Fruit fly (Drosophila melanogaster) whole organism, embryonic: ENCODE results near the gene CG13088.
A peak's percentile ranks its signal among the peaks of the same experiment; 100 is the strongest.

Experiments
- ATbp ChIP-seq: fragments of 200-800 bp; sonication (Bioruptor generic); optimal IDR thresholded peaks from 2 replicates; lab custom pipeline; 2017; ENCODE audit warnings: missing biosample characterization, mild to moderate bottlenecking, missing genetic modification characterization, missing genetic modification reagents
- Abd-B ChIP-seq: fragments of 200-800 bp; sonication (Bioruptor generic); optimal IDR thresholded peaks from 2 replicates; lab custom pipeline; 2018; ENCODE audit warnings: missing biosample characterization, mild to moderate bottlenecking, missing genetic modification characterization, moderate library complexity
- BtbVII ChIP-seq: fragments of 200-800 bp; sonication (Bioruptor generic); optimal IDR thresholded peaks from 3 replicates; lab custom pipeline; 2017; ENCODE audit warnings: missing biosample characterization, mild to moderate bottlenecking, missing genetic modification characterization
- C15 ChIP-seq: fragments of 200-800 bp; sonication (Bioruptor generic); IDR thresholded peaks from 3 replicates; pipeline ENCODE4 v1.3.6; 2022; ENCODE audit warnings: missing biosample characterization, missing genetic modification characterization
- CG1024 ChIP-seq: fragments of 200-800 bp; sonication (Bioruptor generic); IDR thresholded peaks from 2 replicates; pipeline ENCODE4 v1.3.6; 2022; ENCODE audit warnings: missing biosample characterization, missing genetic modification characterization
- CG12219 ChIP-seq: fragments of 200-800 bp; sonication (Bioruptor generic); optimal IDR thresholded peaks from 3 replicates; lab custom pipeline; 2018; ENCODE audit warnings: missing biosample characterization, mild to moderate bottlenecking, missing genetic modification characterization
- CG13775 ChIP-seq: fragments of 200-800 bp; sonication (Bioruptor generic); optimal IDR thresholded peaks from 3 replicates; lab custom pipeline; 2017; ENCODE audit warnings: missing biosample characterization, mild to moderate bottlenecking, missing genetic modification characterization
- CG14710 ChIP-seq: fragments of 200-800 bp; sonication (Bioruptor generic); optimal IDR thresholded peaks from 3 replicates; lab custom pipeline; 2019; ENCODE audit warnings: missing biosample characterization, mild to moderate bottlenecking, missing genetic modification characterization, moderate library complexity
- CG1602 ChIP-seq: fragments of 200-800 bp; sonication (Bioruptor generic); optimal IDR thresholded peaks from 3 replicates; lab custom pipeline; 2016; ENCODE audit warnings: missing biosample characterization, missing genetic modification characterization
- CG17568 ChIP-seq: fragments of 200-800 bp; sonication (Bioruptor generic); optimal IDR thresholded peaks from 2 replicates; lab custom pipeline; 2018; ENCODE audit warnings: missing biosample characterization, mild to moderate bottlenecking, missing genetic modification characterization, moderate library complexity
- CG1792 ChIP-seq: fragments of 200-800 bp; sonication (Bioruptor generic); optimal IDR thresholded peaks from 2 replicates; lab custom pipeline; 2016; ENCODE audit warnings: missing biosample characterization, missing genetic modification characterization
- CG2116 ChIP-seq: fragments of 200-800 bp; sonication (Bioruptor generic); optimal IDR thresholded peaks from 3 replicates; lab custom pipeline; 2018; ENCODE audit warnings: missing biosample characterization, mild to moderate bottlenecking, missing genetic modification characterization
- CG2129 ChIP-seq: fragments of 200-800 bp; sonication (Bioruptor generic); IDR thresholded peaks from 2 replicates; pipeline ENCODE4 v1.3.6; 2022; ENCODE audit warnings: missing biosample characterization, missing genetic modification characterization; ENCODE audit not compliant: partially characterized antibody
- CG2712 ChIP-seq: fragments of 200-800 bp; optimal IDR thresholded peaks from 3 replicates; lab custom pipeline; 2019; ENCODE audit warnings: missing biosample characterization, mild to moderate bottlenecking, missing genetic modification characterization, moderate library complexity
- CG32772 ChIP-seq: fragments of 200-800 bp; sonication (Bioruptor generic); IDR thresholded peaks from 2 replicates; pipeline ENCODE4 v1.3.6; 2022; ENCODE audit warnings: missing biosample characterization, missing genetic modification characterization
- CG3726 ChIP-seq: fragments of 200-800 bp; sonication (Bioruptor generic); IDR thresholded peaks from 3 replicates; pipeline ENCODE4, ENCODE4 v1.3.6; 2022; ENCODE audit warnings: missing biosample characterization, missing genetic modification characterization
- CG4707 ChIP-seq: fragments of 200-800 bp; sonication (Bioruptor generic); optimal IDR thresholded peaks from 2 replicates; lab custom pipeline; 2018; ENCODE audit warnings: missing biosample characterization, mild to moderate bottlenecking, missing genetic modification characterization, moderate library complexity
- CG7786 ChIP-seq: fragments of 200-800 bp; sonication (Bioruptor generic); optimal IDR thresholded peaks from 2 replicates; lab custom pipeline; 2016; ENCODE audit warnings: missing biosample characterization, missing genetic modification characterization
- CG8944 ChIP-seq: fragments of 200-800 bp; sonication (Bioruptor generic); optimal IDR thresholded peaks from 3 replicates; lab custom pipeline; 2016; ENCODE audit warnings: missing biosample characterization, missing genetic modification characterization
- Dref ChIP-seq: fragments of 200-800 bp; sonication (Bioruptor generic); IDR thresholded peaks from 2 replicates; pipeline ENCODE4 v1.3.6; 2022; ENCODE audit warnings: missing biosample characterization, missing genetic modification characterization
- Hand ChIP-seq: fragments of 200-800 bp; sonication (Bioruptor generic); optimal IDR thresholded peaks from 2 replicates; lab custom pipeline; 2017; ENCODE audit warnings: mild to moderate bottlenecking, missing biosample characterization, missing genetic modification reagents, missing genetic modification characterization
- Kr ChIP-seq: fragments of 200-800 bp; sonication (Bioruptor generic); optimal IDR thresholded peaks from 2 replicates; lab custom pipeline; 2017; ENCODE audit warnings: missing biosample characterization, mild to moderate bottlenecking, missing genetic modification characterization
- MESR4 ChIP-seq: fragments of 200-800 bp; sonication (Bioruptor generic); optimal IDR thresholded peaks from 2 replicates; lab custom pipeline; 2018; ENCODE audit warnings: missing biosample characterization, mild to moderate bottlenecking, missing genetic modification characterization, moderate library complexity
- MTF-1 ChIP-seq: fragments of 200-800 bp; sonication (Bioruptor generic); optimal IDR thresholded peaks from 2 replicates; lab custom pipeline; 2018; ENCODE audit warnings: missing biosample characterization, mild to moderate bottlenecking, missing genetic modification characterization, borderline replicate concordance
- Max ChIP-seq: fragments of 200-800 bp; sonication (Bioruptor generic); optimal IDR thresholded peaks from 2 replicates; lab custom pipeline; 2016; ENCODE audit warnings: missing biosample characterization, mild to moderate bottlenecking, missing genetic modification characterization
- Mrtf ChIP-seq: fragments of 200-800 bp; sonication (Bioruptor generic); IDR thresholded peaks from 3 replicates; pipeline ENCODE4 v1.3.6; 2022; ENCODE audit warnings: missing biosample characterization, missing genetic modification characterization
- NK7.1 ChIP-seq: fragments of 200-800 bp; sonication (Bioruptor generic); optimal IDR thresholded peaks from 3 replicates; lab custom pipeline; 2016; ENCODE audit warnings: missing biosample characterization, missing genetic modification characterization
- Sry-δ ChIP-seq: fragments of 200-800 bp; sonication (Bioruptor generic); optimal IDR thresholded peaks from 2 replicates; lab custom pipeline; 2016; ENCODE audit warnings: missing biosample characterization, missing genetic modification characterization
- Xbp1 ChIP-seq: fragments of 200-800 bp; sonication (Bioruptor generic); optimal IDR thresholded peaks from 3 replicates; lab custom pipeline; 2016; ENCODE audit warnings: missing biosample characterization, mild to moderate bottlenecking, missing genetic modification characterization
- abd-A ChIP-seq: fragments of 200-800 bp; sonication (Bioruptor generic); optimal IDR thresholded peaks from 3 replicates; lab custom pipeline; 2019; ENCODE audit warnings: missing biosample characterization, mild to moderate bottlenecking, missing genetic modification characterization, moderate library complexity
- cg ChIP-seq: fragments of 200-800 bp; sonication (Bioruptor generic); optimal IDR thresholded peaks from 3 replicates; lab custom pipeline; 2019; ENCODE audit warnings: missing biosample characterization, mild to moderate bottlenecking, missing genetic modification characterization, moderate library complexity
- chm ChIP-seq: fragments of 200-800 bp; sonication (Bioruptor generic); IDR thresholded peaks from 2 replicates; pipeline ENCODE4 v1.3.6; 2022; ENCODE audit warnings: missing biosample characterization, missing genetic modification characterization
- corto ChIP-seq: fragments of 200-800 bp; sonication (Bioruptor generic); optimal IDR thresholded peaks from 2 replicates; lab custom pipeline; 2016; ENCODE audit warnings: missing biosample characterization, mild to moderate bottlenecking, missing genetic modification characterization, moderate library complexity
- croc ChIP-seq: fragments of 200-800 bp; sonication (Bioruptor generic); conservative IDR thresholded peaks from 3 replicates; pipeline ENCODE4 v1.3.6; 2022; ENCODE audit warnings: missing biosample characterization, missing genetic modification characterization
- dmrt11E ChIP-seq: fragments of 200-800 bp; sonication (Bioruptor generic); optimal IDR thresholded peaks from 3 replicates; lab custom pipeline; 2018; ENCODE audit warnings: missing biosample characterization, mild to moderate bottlenecking, missing genetic modification characterization, moderate library complexity
- ftz-f1 ChIP-seq: fragments of 200-800 bp; sonication (Bioruptor generic); optimal IDR thresholded peaks from 2 replicates; lab custom pipeline; 2016; ENCODE audit warnings: missing biosample characterization, missing genetic modification characterization
- gsb ChIP-seq: fragments of 200-800 bp; sonication (Bioruptor generic); IDR thresholded peaks from 2 replicates; pipeline ENCODE4 v1.3.6; 2022; ENCODE audit warnings: missing biosample characterization, missing genetic modification characterization
- hbn ChIP-seq: fragments of 200-800 bp; sonication (Bioruptor generic); IDR thresholded peaks from 2 replicates; pipeline ENCODE4 v1.3.6; 2022; ENCODE audit warnings: missing biosample characterization, missing genetic modification characterization; ENCODE audit not compliant: partially characterized antibody
- hkb ChIP-seq, 2 experiments: fragments of 200-800 bp in 1 of 2; fragments of >200 bp in 1 of 2; sonication (Bioruptor generic) in 1 of 2; IDR thresholded peaks in 1 of 2; optimal IDR thresholded peaks in 1 of 2; 2 replicates each; pipeline versions ENCODE4 v1.3.6 to Lab custom; 2017 to 2022; ENCODE audit warnings: missing biosample characterization in 1 of 2, missing genetic modification characterization in 1 of 2
- klu ChIP-seq: fragments of 200-800 bp; sonication (Bioruptor generic); IDR thresholded peaks from 2 replicates; pipeline ENCODE4 v1.3.6; 2022; ENCODE audit warnings: missing biosample characterization, missing genetic modification characterization
- lbe ChIP-seq: fragments of 200-800 bp; sonication (Bioruptor generic); optimal IDR thresholded peaks from 2 replicates; lab custom pipeline; 2016; ENCODE audit warnings: missing biosample characterization, mild to moderate bottlenecking, missing genetic modification characterization
- psq ChIP-seq: fragments of 200-800 bp; sonication (Bioruptor generic); optimal IDR thresholded peaks from 2 replicates; lab custom pipeline; 2017; ENCODE audit warnings: missing biosample characterization, missing genetic modification characterization
- rib ChIP-seq: fragments of 200-800 bp; sonication (Bioruptor generic); IDR thresholded peaks from 2 replicates; pipeline ENCODE4 v1.3.6; 2022; ENCODE audit warnings: missing biosample characterization, missing genetic modification characterization
- slp2 ChIP-seq: fragments of 200-800 bp; sonication (Bioruptor generic); optimal IDR thresholded peaks from 2 replicates; lab custom pipeline; 2016; ENCODE audit warnings: missing biosample characterization, missing genetic modification characterization
- stc ChIP-seq: fragments of 200-800 bp; sonication (Bioruptor generic); IDR thresholded peaks from 2 replicates; pipeline ENCODE4 v1.3.6; 2022; ENCODE audit warnings: missing biosample characterization, missing genetic modification characterization
- tap ChIP-seq: fragments of 200-800 bp; optimal IDR thresholded peaks from 3 replicates; lab custom pipeline; 2019; ENCODE audit warnings: missing biosample characterization, mild to moderate bottlenecking, missing genetic modification characterization, moderate library complexity
- tio ChIP-seq: fragments of 200-800 bp; sonication (Bioruptor generic); optimal IDR thresholded peaks from 2 replicates; lab custom pipeline; 2017; ENCODE audit warnings: missing biosample characterization, missing genetic modification characterization, inconsistent platforms
- unpg ChIP-seq: fragments of 200-800 bp; sonication (Bioruptor generic); optimal IDR thresholded peaks from 3 replicates; lab custom pipeline; 2018; ENCODE audit warnings: missing biosample characterization, mild to moderate bottlenecking, missing genetic modification characterization, moderate library complexity

Gene CG13088

dm6 chr2L:8534515-8535295, 45.9 kb downstream of the CG13088 start (continued):
- TF ChIP-seq CG1602 (GFP tag; lab: Kevin White, UChicago), result peak; percentile 93
- peak; percentile 94 for TF ChIP-seq CG17568
- TF ChIP-seq klu (GFP tag; lab: Robert Waterston, UW), result peak; percentile 82
- peak; percentile 95 for TF ChIP-seq lbe (GFP tag; lab: Kevin White, UChicago)
- TF ChIP-seq CG13775 (GFP tag; lab: Kevin White, UChicago), result peak; percentile 77
- TF ChIP-seq CG2116, result peak; percentile 65
- peak; percentile 68; the same call in 1 of the 3 replicates for TF ChIP-seq C15 (GFP tag; lab: Robert Waterston, UW)
- TF ChIP-seq MTF-1 (GFP tag; lab: Kevin White, UChicago), result peak; percentile 73
- TF ChIP-seq CG1024 (GFP tag; lab: Robert Waterston, UW), result peak; percentile 86
- TF ChIP-seq hbn, result peak; percentile 43
- peak; percentile 47 for TF ChIP-seq psq
- peak; percentile 96 for TF ChIP-seq Abd-B (GFP tag; lab: Kevin White, UChicago)
- peak; percentile 91 for TF ChIP-seq dmrt11E
- TF ChIP-seq CG3726 (GFP tag; lab: Robert Waterston, UW), result peak; percentile 94
- TF ChIP-seq MESR4 (GFP tag; lab: Kevin White, UChicago), result peak; percentile 51
- peak; percentile 27 for TF ChIP-seq Sry-δ (GFP tag; lab: Kevin White, UChicago)
- TF ChIP-seq hkb (optimal IDR thresholded peaks at IDR 0.05; lab: Kevin White, UChicago), result no peak
- peak; percentile 98 for TF ChIP-seq hkb (GFP tag; IDR thresholded peaks at IDR 0.05; lab: Robert Waterston, UW)
- peak; percentile 97 for TF ChIP-seq CG4707
- TF ChIP-seq Dref (GFP tag; lab: Robert Waterston, UW), result no peak
- TF ChIP-seq CG1792 (GFP tag; lab: Kevin White, UChicago), result peak; percentile 40
- TF ChIP-seq ATbp (GFP tag; lab: Kevin White, UChicago), result peak; percentile 97
- peak; percentile 88 for TF ChIP-seq tio
- TF ChIP-seq slp2 (GFP tag; lab: Kevin White, UChicago), result peak; percentile 86
- peak; percentile 36 for TF ChIP-seq CG7786 (GFP tag; lab: Kevin White, UChicago)
- peak; percentile 65 for TF ChIP-seq NK7.1 (GFP tag; lab: Kevin White, UChicago)
- TF ChIP-seq BtbVII, result peak; percentile 88
- peak; percentile 85 for TF ChIP-seq gsb (GFP tag; lab: Robert Waterston, UW)
- no peak for TF ChIP-seq CG2129 (GFP tag; lab: Robert Waterston, UW)
- peak; percentile 98 for TF ChIP-seq CG2712 (tag; lab: Kevin White, UChicago)
- TF ChIP-seq chm (GFP tag; lab: Robert Waterston, UW), result peak; percentile 88
- peak; percentile 76 for TF ChIP-seq ftz-f1 (GFP tag; lab: Kevin White, UChicago)
- TF ChIP-seq CG8944, result peak; percentile 69
- TF ChIP-seq CG32772, result peak; percentile 94
- TF ChIP-seq CG14710 (tag; lab: Kevin White, UChicago), result peak; percentile 89
- TF ChIP-seq corto, result peak; percentile 98
- TF ChIP-seq Hand (GFP tag; lab: Kevin White, UChicago), result peak; percentile 57
- TF ChIP-seq CG12219 (GFP tag; lab: Kevin White, UChicago), result peak; percentile 97
- TF ChIP-seq tap (tag; lab: Kevin White, UChicago), result peak; percentile 97
- TF ChIP-seq Max (GFP tag; lab: Kevin White, UChicago), result peak; percentile 94
- no peak for TF ChIP-seq Kr (GFP tag; lab: Kevin White, UChicago)
- peak; percentile 92 for TF ChIP-seq Mrtf (GFP tag; lab: Robert Waterston, UW)
- peak; percentile 97 for TF ChIP-seq unpg (GFP tag; lab: Kevin White, UChicago)
- peak; percentile 25; the same call in 1 of the 2 replicates for TF ChIP-seq rib (GFP tag; lab: Robert Waterston, UW)
- TF ChIP-seq abd-A (tag; lab: Kevin White, UChicago), result peak; percentile 86
- TF ChIP-seq Xbp1 (GFP tag; lab: Kevin White, UChicago), result peak; percentile 95
- TF ChIP-seq croc (GFP tag; lab: Robert Waterston, UW), result peak; percentile 96
- TF ChIP-seq cg (GFP tag; lab: Kevin White, UChicago), result peak; percentile 85
- TF ChIP-seq stc (GFP tag; lab: Robert Waterston, UW), result peak; percentile 98
